Fruit fly (Drosophila melanogaster) whole organism: ENCODE results near the gene Ant2.

ENCODE experiments used
- EcR ChIP-seq, 2 experiments: fragments of >200 bp; optimal IDR thresholded peaks; 2 replicates each; lab custom pipeline; 2017; ENCODE audit warnings: missing biosample characterization in 2 of 2, missing genetic modification characterization in 2 of 2, missing genetic modification reagents in 2 of 2
- pan ChIP-seq: fragments of >200 bp; optimal IDR thresholded peaks from 2 replicates; lab custom pipeline; 2017
- psq ChIP-seq: fragments of >200 bp; optimal IDR thresholded peaks from 2 replicates; lab custom pipeline; 2017
- usp ChIP-seq: fragments of >200 bp; optimal IDR thresholded peaks from 2 replicates; lab custom pipeline; 2017; ENCODE audit warnings: missing biosample characterization, missing genetic modification characterization, mixed read lengths

- TF ChIP-seq pan (lab: Kevin White, UChicago) = no peak
- TF ChIP-seq psq (lab: Kevin White, UChicago) = no peak
- no peak for TF ChIP-seq EcR (GFP tag; optimal IDR thresholded peaks at IDR 0.05; lab: Kevin White, UChicago)
- no peak for TF ChIP-seq usp (GFP tag; lab: Kevin White, UChicago)
Measured at dm6 chrX:10823441-10823818, 36.7 kb upstream of the Ant2 start.
